Fruit fly (Drosophila melanogaster) whole organism, embryonic: ENCODE measurements around the gene Reck.

Experiments used
- Abd-B ChIP-seq: fragments of 200-800 bp; sonication (Bioruptor generic); optimal IDR thresholded peaks from 2 replicates; lab custom pipeline; 2018; ENCODE audit warnings: missing biosample characterization, mild to moderate bottlenecking, missing genetic modification characterization, moderate library complexity
- B-H1 ChIP-seq: fragments of 200-800 bp; sonication (Bioruptor generic); IDR thresholded peaks from 3 replicates; pipeline ENCODE4 v1.3.6; 2022; ENCODE audit warnings: missing biosample characterization, missing genetic modification characterization
- CG10209 ChIP-seq: fragments of 200-800 bp; sonication (Bioruptor generic); optimal IDR thresholded peaks from 3 replicates; lab custom pipeline; 2017; ENCODE audit warnings: missing biosample characterization, mild to moderate bottlenecking, missing genetic modification characterization, missing genetic modification reagents
- CG10274 ChIP-seq: fragments of 200-800 bp; sonication (Bioruptor generic); optimal IDR thresholded peaks from 3 replicates; lab custom pipeline; 2017; ENCODE audit warnings: missing biosample characterization, mild to moderate bottlenecking, missing genetic modification characterization
- CG12071 ChIP-seq: fragments of 200-800 bp; sonication (Bioruptor generic); optimal IDR thresholded peaks from 3 replicates; lab custom pipeline; 2018; ENCODE audit warnings: missing biosample characterization, mild to moderate bottlenecking, missing genetic modification characterization
- CG17186 ChIP-seq: fragments of 200-800 bp; sonication (Bioruptor generic); optimal IDR thresholded peaks from 3 replicates; lab custom pipeline; 2017; ENCODE audit warnings: missing biosample characterization, missing genetic modification reagents, missing genetic modification characterization
- CG2678 ChIP-seq: fragments of 200-800 bp; sonication (Bioruptor generic); optimal IDR thresholded peaks from 3 replicates; lab custom pipeline; 2019; ENCODE audit warnings: missing biosample characterization, mild to moderate bottlenecking, missing genetic modification characterization, moderate library complexity
- CG2875 ChIP-seq: fragments of 200-800 bp; sonication (Bioruptor generic); optimal IDR thresholded peaks from 2 replicates; lab custom pipeline; 2017; ENCODE audit warnings: missing biosample characterization, mild to moderate bottlenecking, missing genetic modification characterization, missing genetic modification reagents
- CG32767 ChIP-seq: fragments of 200-800 bp; sonication (Bioruptor generic); IDR thresholded peaks from 2 replicates; pipeline ENCODE4 v1.3.6; 2022; ENCODE audit warnings: missing biosample characterization, missing genetic modification characterization
- CG4360 ChIP-seq: fragments of 200-800 bp; sonication (Bioruptor generic); IDR thresholded peaks from 2 replicates; pipeline ENCODE4 v1.3.6; 2022; ENCODE audit warnings: missing biosample characterization, missing genetic modification characterization
- CG8944 ChIP-seq: fragments of 200-800 bp; sonication (Bioruptor generic); optimal IDR thresholded peaks from 3 replicates; lab custom pipeline; 2016; ENCODE audit warnings: missing biosample characterization, missing genetic modification characterization
- Camta ChIP-seq: fragments of 200-800 bp; sonication (Bioruptor generic); optimal IDR thresholded peaks from 2 replicates; lab custom pipeline; 2016; ENCODE audit warnings: missing biosample characterization, missing genetic modification characterization
- HLH4C ChIP-seq: fragments of 200-800 bp; sonication (Bioruptor generic); IDR thresholded peaks from 3 replicates; pipeline ENCODE4 v1.3.6; 2022; ENCODE audit warnings: missing biosample characterization, missing genetic modification characterization; ENCODE audit not compliant: partially characterized antibody
- Jarid2 ChIP-seq: fragments of 200-800 bp; sonication (Bioruptor generic); optimal IDR thresholded peaks from 3 replicates; lab custom pipeline; 2017; ENCODE audit warnings: mild to moderate bottlenecking, missing biosample characterization, missing genetic modification reagents, missing genetic modification characterization
- Kr ChIP-seq: fragments of 200-800 bp; sonication (Bioruptor generic); optimal IDR thresholded peaks from 2 replicates; lab custom pipeline; 2017; ENCODE audit warnings: missing biosample characterization, mild to moderate bottlenecking, missing genetic modification characterization
- NK7.1 ChIP-seq: fragments of 200-800 bp; sonication (Bioruptor generic); optimal IDR thresholded peaks from 3 replicates; lab custom pipeline; 2016; ENCODE audit warnings: missing biosample characterization, missing genetic modification characterization
- Nf-YB ChIP-seq: fragments of 200-800 bp; sonication (Bioruptor generic); optimal IDR thresholded peaks from 3 replicates; lab custom pipeline; 2019; ENCODE audit warnings: missing biosample characterization, mild to moderate bottlenecking, missing genetic modification characterization, moderate library complexity
- Tbp ChIP-seq: fragments of >200 bp; optimal IDR thresholded peaks from 2 replicates; lab custom pipeline; 2018; ENCODE audit warnings: missing biosample characterization, missing genetic modification characterization
- Trl ChIP-seq, 3 experiments: fragments of >200 bp in 2 of 3; fragments of 200-800 bp in 1 of 3; sonication (Bioruptor generic) in 1 of 3; optimal IDR thresholded peaks; 2 replicates in 1 of 3; 3 replicates in 2 of 3; lab custom pipeline; 2016 to 2017; ENCODE audit warnings: missing biosample characterization in 1 of 3, missing genetic modification characterization in 1 of 3
- amos ChIP-seq: fragments of 200-800 bp; sonication (Bioruptor generic); IDR thresholded peaks from 2 replicates; pipeline ENCODE4 v1.3.6; 2022; ENCODE audit warnings: missing biosample characterization, missing genetic modification characterization; ENCODE audit not compliant: partially characterized antibody
- bab2 ChIP-seq: fragments of 200-800 bp; sonication (Bioruptor generic); optimal IDR thresholded peaks from 2 replicates; lab custom pipeline; 2016; ENCODE audit warnings: missing biosample characterization, missing genetic modification characterization
- btn ChIP-seq: fragments of 200-800 bp; sonication (Bioruptor generic); optimal IDR thresholded peaks from 2 replicates; lab custom pipeline; 2016; ENCODE audit warnings: missing biosample characterization, missing genetic modification characterization
- croc ChIP-seq: fragments of 200-800 bp; sonication (Bioruptor generic); conservative IDR thresholded peaks from 3 replicates; pipeline ENCODE4 v1.3.6; 2022; ENCODE audit warnings: missing biosample characterization, missing genetic modification characterization
- ems ChIP-seq: fragments of 200-800 bp; sonication (Bioruptor generic); optimal IDR thresholded peaks from 3 replicates; lab custom pipeline; 2016; ENCODE audit warnings: missing biosample characterization, missing genetic modification characterization
- ftz-f1 ChIP-seq: fragments of 200-800 bp; sonication (Bioruptor generic); optimal IDR thresholded peaks from 2 replicates; lab custom pipeline; 2016; ENCODE audit warnings: missing biosample characterization, missing genetic modification characterization
- gcm2 ChIP-seq: fragments of 200-800 bp; sonication (Bioruptor generic); optimal IDR thresholded peaks from 2 replicates; lab custom pipeline; 2016; ENCODE audit warnings: missing biosample characterization, missing genetic modification characterization
- ham ChIP-seq: fragments of 200-800 bp; sonication (Bioruptor generic); IDR thresholded peaks from 2 replicates; pipeline ENCODE4 v1.3.6; 2022; ENCODE audit warnings: missing biosample characterization, missing genetic modification characterization
- hkb ChIP-seq, 2 experiments: fragments of 200-800 bp in 1 of 2; fragments of >200 bp in 1 of 2; sonication (Bioruptor generic) in 1 of 2; IDR thresholded peaks in 1 of 2; optimal IDR thresholded peaks in 1 of 2; 2 replicates each; pipeline versions ENCODE4 v1.3.6 to Lab custom; 2017 to 2022; ENCODE audit warnings: missing biosample characterization in 1 of 2, missing genetic modification characterization in 1 of 2
- kay ChIP-seq: fragments of 200-800 bp; sonication (Bioruptor generic); optimal IDR thresholded peaks from 2 replicates; lab custom pipeline; 2016; ENCODE audit warnings: missing biosample characterization, missing genetic modification characterization
- kni ChIP-seq: fragments of 200-800 bp; sonication (Bioruptor generic); optimal IDR thresholded peaks from 3 replicates; lab custom pipeline; 2017; ENCODE audit warnings: mild to moderate bottlenecking, missing biosample characterization, missing genetic modification reagents, missing genetic modification characterization
- lilli ChIP-seq: fragments of 200-800 bp; sonication (Bioruptor generic); optimal IDR thresholded peaks from 3 replicates; lab custom pipeline; 2016; ENCODE audit warnings: missing biosample characterization, missing genetic modification characterization
- pan ChIP-seq, 4 experiments: fragments of >200 bp in 3 of 4; fragments of 200-800 bp in 1 of 4; sonication (Bioruptor generic) in 1 of 4; optimal IDR thresholded peaks in 3 of 4; IDR thresholded peaks in 1 of 4; 2 replicates each; pipeline versions ENCODE4 v1.3.6 to Lab custom; 2017 to 2022; ENCODE audit warnings: missing biosample characterization in 2 of 4, missing genetic modification characterization in 2 of 4, mixed read lengths in 1 of 4
- pnt ChIP-seq: fragments of 200-800 bp; sonication (Bioruptor generic); optimal IDR thresholded peaks from 3 replicates; lab custom pipeline; 2016; ENCODE audit warnings: missing biosample characterization, missing genetic modification characterization
- prd ChIP-seq, 3 experiments: fragments of >200 bp in 2 of 3; fragments of 200-800 bp in 1 of 3; sonication (Bioruptor generic) in 1 of 3; optimal IDR thresholded peaks in 2 of 3; IDR thresholded peaks in 1 of 3; 2 replicates in 2 of 3; 3 replicates in 1 of 3; pipeline versions ENCODE4 v1.3.6 to Lab custom; 2017 to 2022; ENCODE audit warnings: missing biosample characterization in 1 of 3, missing genetic modification characterization in 1 of 3
- pros ChIP-seq: fragments of 200-800 bp; sonication (Bioruptor generic); optimal IDR thresholded peaks from 3 replicates; lab custom pipeline; 2019; ENCODE audit warnings: missing biosample characterization, mild to moderate bottlenecking, missing genetic modification characterization, moderate library complexity
- salm ChIP-seq: fragments of 200-800 bp; sonication (Bioruptor generic); optimal IDR thresholded peaks from 2 replicates; lab custom pipeline; 2018; ENCODE audit warnings: missing biosample characterization, mild to moderate bottlenecking, missing genetic modification characterization
- sens ChIP-seq: fragments of 200-800 bp; sonication (Bioruptor generic); peaks from one replicate; lab custom pipeline; 2016; ENCODE audit warnings: missing biosample characterization, missing genetic modification characterization
- slbo ChIP-seq: fragments of 200-800 bp; sonication (Bioruptor generic); IDR thresholded peaks from 2 replicates; pipeline ENCODE4 v1.3.6; 2022; ENCODE audit warnings: missing biosample characterization, missing genetic modification characterization
- sug ChIP-seq: fragments of 200-800 bp; optimal IDR thresholded peaks from 2 replicates; lab custom pipeline; 2019; ENCODE audit warnings: missing biosample characterization, mild to moderate bottlenecking, missing genetic modification characterization, moderate library complexity
- tio ChIP-seq: fragments of 200-800 bp; sonication (Bioruptor generic); optimal IDR thresholded peaks from 2 replicates; lab custom pipeline; 2017; ENCODE audit warnings: missing biosample characterization, missing genetic modification characterization, inconsistent platforms
- tll ChIP-seq, 2 experiments: fragments of 200-800 bp in 1 of 2; fragments of >200 bp in 1 of 2; sonication (Bioruptor generic) in 1 of 2; optimal IDR thresholded peaks; 2 replicates each; lab custom pipeline; 2017 to 2019; ENCODE audit warnings: missing biosample characterization in 2 of 2, missing genetic modification characterization in 2 of 2, mild to moderate bottlenecking in 1 of 2, moderate library complexity in 1 of 2
- vnd ChIP-seq: fragments of 200-800 bp; sonication (Bioruptor generic); IDR thresholded peaks from 3 replicates; pipeline ENCODE4 v1.3.6; 2022; ENCODE audit warnings: missing biosample characterization, missing genetic modification characterization; ENCODE audit not compliant: partially characterized antibody
- vvl ChIP-seq: fragments of 200-800 bp; sonication (Bioruptor generic); IDR thresholded peaks from 2 replicates; pipeline ENCODE4 v1.3.6; 2022; ENCODE audit warnings: missing biosample characterization, missing genetic modification characterization
- z ChIP-seq: fragments of 200-800 bp; sonication (Bioruptor generic); IDR thresholded peaks from 3 replicates; pipeline ENCODE4 v1.3.6; 2022; ENCODE audit warnings: missing biosample characterization, missing genetic modification characterization

Reck gene

dm6 chr3L:14969171-14969570 lies 44.7 kb downstream of the Reck start, which contains the start of gene Tom (continued):
- TF ChIP-seq CG17186 (no peak), Jarid2 (GFP tag; lab: Kevin White, UChicago) (peak; percentile 67), CG2678 (no peak), B-H1 (GFP tag; lab: Robert Waterston, UW) (no peak), vvl (GFP tag; lab: Robert Waterston, UW) (peak; percentile 3; the same call in 1 of the 2 replicates), kni (GFP tag; lab: Kevin White, UChicago) (peak; percentile 98), croc (GFP tag; lab: Robert Waterston, UW) (no peak), Tbp (GFP tag; lab: Kevin White, UChicago) (peak; percentile 92), tll (GFP tag; optimal IDR thresholded peaks at IDR 0.05; lab: Kevin White, UChicago) (no peak), sens (peak; percentile 65), CG4360 (GFP tag; lab: Robert Waterston, UW) (no peak), lilli (GFP tag; lab: Kevin White, UChicago) (peak; percentile 52)
- TF ChIP-seq, all 482 proteins: peak for 37

DNA sequence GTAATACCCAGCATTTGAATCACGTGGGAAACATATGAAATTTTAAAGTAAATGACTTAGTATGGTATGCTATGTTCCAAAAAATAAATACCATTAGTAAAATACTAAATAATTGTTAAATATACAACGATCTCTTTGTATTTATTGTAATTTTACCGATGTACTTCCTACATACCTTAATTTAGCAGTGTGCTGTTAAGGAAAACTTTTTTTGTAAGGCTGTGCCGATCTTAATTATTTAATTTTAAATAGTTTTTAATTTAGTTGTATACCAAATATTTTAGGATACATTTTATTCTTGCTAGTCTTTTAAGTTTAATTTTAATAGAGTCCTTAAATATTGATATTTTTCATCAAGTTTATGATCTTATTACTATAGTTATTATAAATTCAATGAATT lies 45.3 kb downstream of the Reck start:
- TF ChIP-seq ems (GFP tag; lab: Kevin White, UChicago) (no peak), pan (optimal IDR thresholded peaks at IDR 0.05; lab: Kevin White, UChicago) (peak in 1 of 2 experiments; percentile 77), pan (GFP tag; optimal IDR thresholded peaks at IDR 0.05 in 1 of 2, IDR thresholded peaks at IDR 0.05 in 1 of 2) (no peak)

DNA sequence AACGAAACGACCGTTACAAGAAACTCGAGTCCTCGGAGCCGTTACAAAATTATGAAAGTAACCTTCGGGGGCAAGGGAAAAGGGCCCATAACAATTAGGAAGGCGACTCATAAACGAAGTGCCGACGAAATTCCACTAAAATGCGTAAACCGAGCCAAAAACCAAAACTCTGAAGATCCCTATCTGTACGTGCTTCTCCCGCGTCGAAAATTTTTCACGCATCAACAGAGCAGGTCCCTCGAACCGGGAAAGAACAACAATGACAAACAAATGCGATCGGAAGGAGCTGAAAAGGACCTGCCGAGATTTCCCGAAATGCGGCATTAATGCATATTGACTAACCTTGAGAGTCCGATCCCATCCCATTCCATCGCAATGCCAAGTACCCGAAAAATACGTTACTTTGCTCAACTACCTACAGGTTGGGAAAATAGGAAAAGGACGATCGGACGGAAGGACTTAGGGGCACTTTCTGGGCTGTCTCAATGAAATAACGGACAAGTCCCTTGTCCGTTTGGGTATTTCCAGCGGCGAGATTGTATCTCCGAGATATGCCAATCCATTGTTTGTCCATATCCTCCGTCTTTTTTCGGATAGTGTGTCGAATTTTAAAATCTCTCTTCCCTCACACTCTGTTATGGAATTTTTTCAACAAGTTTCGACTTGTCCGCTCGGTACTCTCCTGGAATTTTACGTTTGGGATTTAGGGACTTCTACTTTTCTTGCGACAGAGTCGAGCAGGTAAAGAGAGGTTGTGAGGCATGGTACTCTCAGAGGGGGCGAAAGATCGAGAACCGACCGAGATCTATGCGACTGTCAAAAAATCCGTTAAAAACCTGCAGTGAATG lies 45.9 kb downstream of the Reck start:
- TF ChIP-seq z (GFP tag; lab: Robert Waterston, UW), result no peak
- TF ChIP-seq pros, result peak; percentile 62
- TF ChIP-seq Nf-YB, result peak; percentile 33
- TF ChIP-seq CG2875 (GFP tag; lab: Kevin White, UChicago), result no peak
- no peak for TF ChIP-seq kay (GFP tag; lab: Kevin White, UChicago)
- no peak for TF ChIP-seq ham
- TF ChIP-seq gcm2 (GFP tag; lab: Kevin White, UChicago), result no peak
- peak; percentile 8 for TF ChIP-seq Kr
- no peak for TF ChIP-seq prd (optimal IDR thresholded peaks at IDR 0.05; lab: Kevin White, UChicago)
- no peak for TF ChIP-seq prd (GFP tag; IDR thresholded peaks at IDR 0.05; lab: Robert Waterston, UW)
- TF ChIP-seq btn (GFP tag; lab: Kevin White, UChicago), result no peak
- TF ChIP-seq CG4360 (GFP tag; lab: Robert Waterston, UW), result no peak
- TF ChIP-seq CG8944 (GFP tag; lab: Kevin White, UChicago), result no peak
- TF ChIP-seq tio, result no peak
- TF ChIP-seq pnt (GFP tag; lab: Kevin White, UChicago), result no peak
- no peak for TF ChIP-seq CG10274 (GFP tag; lab: Kevin White, UChicago)
- TF ChIP-seq sug (tag; lab: Kevin White, UChicago), result no peak
- TF ChIP-seq vnd (GFP tag; lab: Robert Waterston, UW), result no peak
- no peak for TF ChIP-seq Abd-B (GFP tag; lab: Kevin White, UChicago)
- TF ChIP-seq CG10209 (GFP tag; lab: Kevin White, UChicago), result no peak
- TF ChIP-seq amos, result no peak
- no peak for TF ChIP-seq hkb (optimal IDR thresholded peaks at IDR 0.05; lab: Kevin White, UChicago)
- TF ChIP-seq hkb (GFP tag; IDR thresholded peaks at IDR 0.05; lab: Robert Waterston, UW), result no peak
- no peak for TF ChIP-seq bab2 (GFP tag; lab: Kevin White, UChicago)
- TF ChIP-seq HLH4C (GFP tag; lab: Robert Waterston, UW), result no peak
- no peak for TF ChIP-seq Camta (GFP tag; lab: Kevin White, UChicago)
- no peak for TF ChIP-seq salm (tag; lab: Kevin White, UChicago)
- no peak for TF ChIP-seq CG12071 (GFP tag; lab: Kevin White, UChicago)
- TF ChIP-seq ftz-f1, result no peak
- TF ChIP-seq slbo, result no peak
- peak in 1 of 2 experiments; percentile 52 for TF ChIP-seq Trl (optimal IDR thresholded peaks at IDR 0.05; lab: Kevin White, UChicago)
- TF ChIP-seq Trl (GFP tag; optimal IDR thresholded peaks at IDR 0.05; lab: Kevin White, UChicago), result no peak
- no peak for TF ChIP-seq CG32767 (GFP tag; lab: Robert Waterston, UW)
- TF ChIP-seq NK7.1 (GFP tag; lab: Kevin White, UChicago), result no peak
